Fruit fly (Drosophila melanogaster): ENCODE data around the gene eIF4E1.

Gene eIF4E1

dm6 chr3L:9429665-9430607 lies 27.7 kb upstream of the eIF4E1 start, which contains the start of the genes RpS17 and MTF-1 (continued):
- TF ChIP-seq CG8765 (GFP tag; IDR thresholded peaks at IDR 0.05) (no peak), CG8944 (GFP tag; optimal IDR thresholded peaks at IDR 0.05) (no peak), Six4 (GFP tag; optimal IDR thresholded peaks at IDR 0.05) (no peak), Fer1 (GFP tag; optimal IDR thresholded peaks at IDR 0.05) (peak; percentile 61), CG18262 (tag; optimal IDR thresholded peaks at IDR 0.05) (peak; percentile 50), CG12155 (GFP tag; optimal IDR thresholded peaks at IDR 0.05) (peak; percentile 98), CG17328 (GFP tag; IDR thresholded peaks at IDR 0.05) (peak; percentile 81), sc (optimal IDR thresholded peaks at IDR 0.05) (no peak), sc (GFP tag; optimal IDR thresholded peaks at IDR 0.05) (peak; percentile 23), H15 (GFP tag; IDR thresholded peaks at IDR 0.05) (peak; percentile 44; the same call in 2 of the 3 replicates), CG32772 (GFP tag; IDR thresholded peaks at IDR 0.05) (no peak), CG33557 (GFP tag; optimal IDR thresholded peaks at IDR 0.05) (peak; percentile 39), HLH3B (GFP tag; IDR thresholded peaks at IDR 0.05) (peak; percentile 34; the same call in 1 of the 2 replicates), CG2678 (tag; optimal IDR thresholded peaks at IDR 0.05) (peak; percentile 53), bsh (GFP tag; optimal IDR thresholded peaks at IDR 0.05) (peak; percentile 45 to 49), h (optimal IDR thresholded peaks at IDR 0.05) (no peak), CG9817 (tag; optimal IDR thresholded peaks at IDR 0.05) (no peak), jing (GFP tag; optimal IDR thresholded peaks at IDR 0.05) (no peak), aop (GFP tag; IDR thresholded peaks at IDR 0.05) (no peak), CG2129 (GFP tag; IDR thresholded peaks at IDR 0.05; ENCODE audit: partially characterized antibody) (no peak), zfh1 (GFP tag; IDR thresholded peaks at IDR 0.05) (peak; percentile 68; the same call in 2 of the 3 replicates), pan (optimal IDR thresholded peaks at IDR 0.05) (no peak), pan (GFP tag; optimal IDR thresholded peaks at IDR 0.05 in 1 of 2, IDR thresholded peaks at IDR 0.05 in 1 of 2) (peak in 1 of 2 experiments; percentile 69), ara (GFP tag; IDR thresholded peaks at IDR 0.05) (no peak), stwl (tag; optimal IDR thresholded peaks at IDR 0.05) (peak; percentile 39), CG8089 (GFP tag; optimal IDR thresholded peaks at IDR 0.05) (peak; percentile 22), az2 (GFP tag; optimal IDR thresholded peaks at IDR 0.05) (peak; percentile 16), CG34224 (GFP tag; IDR thresholded peaks at IDR 0.05; ENCODE audit: partially characterized antibody) (no peak), odd (GFP tag; optimal IDR thresholded peaks at IDR 0.05) (peak; percentile 71), Hr78 (GFP tag; optimal IDR thresholded peaks at IDR 0.05) (no peak), CG11398 (GFP tag; optimal IDR thresholded peaks at IDR 0.05) (peak; percentile 62), maf-S (GFP tag; optimal IDR thresholded peaks at IDR 0.05) (peak; percentile 4), CG17359 (tag; optimal IDR thresholded peaks at IDR 0.05) (peak; percentile 37), Ets97D (GFP tag; optimal IDR thresholded peaks at IDR 0.05) (peak; percentile 98), dpn (GFP tag; optimal IDR thresholded peaks at IDR 0.05) (peak in 1 of 2 experiments; percentile 11), CG6654 (GFP tag; optimal IDR thresholded peaks at IDR 0.05) (no peak), MESR4 (GFP tag; optimal IDR thresholded peaks at IDR 0.05) (peak; percentile 96), CG11696 (GFP tag; IDR thresholded peaks at IDR 0.05) (peak; percentile 9; the same call in 1 of the 2 replicates), Atf-2 (GFP tag; optimal IDR thresholded peaks at IDR 0.05) (no peak), CG16813 (GFP tag; IDR thresholded peaks at IDR 0.05; ENCODE audit: partially characterized antibody) (no peak), lilli (GFP tag; optimal IDR thresholded peaks at IDR 0.05) (no peak), CG1233 (GFP tag; optimal IDR thresholded peaks at IDR 0.05) (peak; percentile 31), fd3F (GFP tag; optimal IDR thresholded peaks at IDR 0.05) (peak; percentile 40), CG6791 (GFP tag; IDR thresholded peaks at IDR 0.05; ENCODE audit: partially characterized antibody) (no peak), grn (GFP tag; optimal IDR thresholded peaks at IDR 0.05) (peak; percentile 91), YL-1 (GFP tag; optimal IDR thresholded peaks at IDR 0.05) (peak; percentile 83), Abd-B (GFP tag; optimal IDR thresholded peaks at IDR 0.05) (no peak), dimm (GFP tag; IDR thresholded peaks at IDR 0.05) (no peak), CG2875 (GFP tag; optimal IDR thresholded peaks at IDR 0.05) (no peak)
